Fruit fly (Drosophila melanogaster): ENCODE data around the gene CG15864.

DNA sequence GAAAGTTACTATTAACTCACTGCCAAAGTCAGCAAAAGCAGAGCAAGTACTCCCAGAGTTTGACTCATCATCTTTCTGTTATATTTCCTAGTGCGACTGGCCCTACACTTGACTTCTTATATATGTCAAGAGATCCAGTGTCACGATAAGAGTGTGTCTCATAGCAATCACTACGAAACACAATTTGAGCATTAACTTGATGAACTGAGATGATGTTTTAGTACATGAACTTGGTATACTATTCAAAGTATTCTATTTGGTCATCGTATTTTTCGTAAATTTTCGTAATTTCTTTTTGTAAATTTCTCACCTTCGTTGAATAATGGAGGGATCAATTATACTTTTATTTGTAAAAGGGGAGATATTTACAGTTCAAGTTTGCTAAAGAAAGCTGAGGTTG, 42.2 kb downstream of the CG15864 start, which contains the start of gene CG11672:
- TF ChIP-seq CG8478 (optimal IDR thresholded peaks at IDR 0.05), result no peak
- TF ChIP-seq CTCF (optimal IDR thresholded peaks at IDR 0.05), result no peak

Data from S2 (cell line).